Worm (Caenorhabditis elegans) whole organism, late embryonic: ENCODE data around the gene C17B7.8.

Experiments
- K09A11.1 ChIP-seq: sonication (generic microtip); optimal IDR thresholded peaks from 2 replicates; lab custom pipeline; 2017; ENCODE audit warnings: antibody characterized with exemption, mild to moderate bottlenecking, missing genetic modification characterization, missing compliant biosample characterization; ENCODE audit not compliant: insufficient read depth
- elt-2 ChIP-seq: sonication (generic microtip); optimal IDR thresholded peaks from 2 replicates; lab custom pipeline; 2016; ENCODE audit warnings: missing genetic modification reagents, missing genetic modification characterization, missing compliant biosample characterization
- ets-4 ChIP-seq: sonication (generic microtip); optimal IDR thresholded peaks from 2 replicates; lab custom pipeline; 2016; ENCODE audit warnings: missing genetic modification characterization, missing compliant biosample characterization
- ttx-3 ChIP-seq: sonication (generic microtip); optimal IDR thresholded peaks from 2 replicates; lab custom pipeline; 2016; ENCODE audit warnings: missing genetic modification reagents, missing genetic modification characterization, missing compliant biosample characterization
- unc-55 ChIP-seq: sonication (generic microtip); optimal IDR thresholded peaks from 2 replicates; lab custom pipeline; 2017; ENCODE audit warnings: missing biosample characterization, missing genetic modification reagents, missing genetic modification characterization

DNA sequence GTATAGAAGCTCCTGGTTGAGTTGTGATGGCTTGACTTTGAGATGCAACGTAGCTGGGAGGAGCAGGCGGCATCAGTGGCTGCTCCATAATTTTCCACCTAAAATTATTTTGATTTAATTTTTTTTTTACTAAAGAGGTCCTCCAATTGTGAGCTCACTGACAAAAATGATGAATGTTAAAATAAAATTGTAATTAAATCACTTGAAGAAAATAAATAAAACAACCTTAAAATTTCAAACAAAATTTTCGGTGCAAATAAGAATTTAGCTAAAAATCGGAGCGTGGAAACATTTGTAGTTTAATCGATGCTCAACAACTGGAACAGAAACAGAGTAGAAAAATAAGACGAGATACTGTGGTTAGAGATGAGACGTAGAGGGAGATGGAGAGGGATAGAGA is 33.0 kb upstream of the C17B7.8 start, which contains the start of gene scrm-3:
- TF ChIP-seq elt-2 (no peak), ttx-3 (tag; lab: Kevin White, UChicago) (no peak), ets-4 (tag; lab: Kevin White, UChicago) (no peak), K09A11.1 (no peak), unc-55 (no peak)
